Worm (Caenorhabditis elegans) whole organism, L1 larva: ENCODE measurements around the gene C07G3.15.

ENCODE experiments used
- C04F5.9 ChIP-seq: sonication (generic microtip); optimal IDR thresholded peaks from 2 replicates; lab custom pipeline; 2016; ENCODE audit warnings: missing genetic modification characterization, missing compliant biosample characterization
- C16A3.4 ChIP-seq: fragments of 150-350 bp; optimal IDR thresholded peaks from 2 replicates; lab custom pipeline; 2014; ENCODE audit warnings: missing biosample characterization, missing genetic modification characterization
- C34B4.2 ChIP-seq: sonication (generic microtip); optimal IDR thresholded peaks from 2 replicates; lab custom pipeline; 2017; ENCODE audit warnings: mild to moderate bottlenecking, missing genetic modification characterization, missing compliant biosample characterization
- Y116A8C.19 ChIP-seq: sonication (generic microtip); optimal IDR thresholded peaks from 2 replicates; lab custom pipeline; 2016; ENCODE audit warnings: missing compliant biosample characterization, missing genetic modification characterization, borderline replicate concordance
- aha-1 ChIP-seq: fragments of 150-350 bp; optimal IDR thresholded peaks from 2 replicates; lab custom pipeline; 2014; ENCODE audit warnings: missing biosample characterization, missing genetic modification characterization
- aly-2 ChIP-seq: fragments of 150-350 bp; optimal IDR thresholded peaks from 2 replicates; lab custom pipeline; 2014; ENCODE audit warnings: missing biosample characterization, missing genetic modification characterization
- ceh-8 ChIP-seq: fragments of 200-800 bp; sonication (Bioruptor generic); optimal IDR thresholded peaks from 2 replicates; lab custom pipeline; 2018; ENCODE audit warnings: mild to moderate bottlenecking, missing genetic modification characterization, moderate library complexity, missing compliant biosample characterization
- ceh-82 ChIP-seq, 3 experiments: fragments of 150-350 bp in 1 of 3; sonication (generic microtip) in 2 of 3; optimal IDR thresholded peaks; 2 replicates each; lab custom pipeline; 2014 to 2017; ENCODE audit warnings: missing biosample characterization in 3 of 3, missing genetic modification characterization in 3 of 3
- ceh-88 ChIP-seq: fragments of 200-800 bp; sonication (Bioruptor generic); IDR thresholded peaks from 2 replicates; pipeline ENCODE4 v1.3.6; 2022; ENCODE audit warnings: missing genetic modification characterization, missing compliant biosample characterization
- ces-1 ChIP-seq: fragments of 150-350 bp; optimal IDR thresholded peaks from 2 replicates; lab custom pipeline; 2014; ENCODE audit warnings: missing biosample characterization, missing genetic modification reagents, missing genetic modification characterization
- efl-1 ChIP-seq, 4 experiments: fragments of 150-350 bp; optimal IDR thresholded peaks in 3 of 4; peaks in 1 of 4; 1 replicate in 1 of 4; 2 replicates in 3 of 4; lab custom pipeline; 2014; ENCODE audit warnings: missing biosample characterization in 2 of 4, missing genetic modification characterization in 2 of 4, missing genetic modification reagents in 2 of 4
- egl-13 ChIP-seq: sonication (generic microtip); optimal IDR thresholded peaks from 2 replicates; lab custom pipeline; 2016; ENCODE audit warnings: missing genotype, missing genetic modification reagents, missing genetic modification characterization, missing compliant biosample characterization
- elt-2 ChIP-seq: sonication (generic microtip); optimal IDR thresholded peaks from 2 replicates; lab custom pipeline; 2016; ENCODE audit warnings: missing genetic modification characterization, mild to moderate bottlenecking, inconsistent platforms, missing compliant biosample characterization, missing genetic modification reagents
- ets-5 ChIP-seq: fragments of 200-800 bp; sonication (Bioruptor generic); IDR thresholded peaks from 2 replicates; pipeline ENCODE4 v1.3.6; 2022; ENCODE audit warnings: missing genetic modification characterization, missing compliant biosample characterization
- fkh-8 ChIP-seq: sonication (generic microtip); optimal IDR thresholded peaks from 2 replicates; lab custom pipeline; 2016; ENCODE audit warnings: mild to moderate bottlenecking, missing genetic modification characterization, missing compliant biosample characterization
- hpl-2 ChIP-seq: fragments of 150-350 bp; optimal IDR thresholded peaks from 2 replicates; lab custom pipeline; 2014; ENCODE audit warnings: missing biosample characterization, missing genetic modification reagents, missing genetic modification characterization
- irx-1 ChIP-seq: sonication (generic microtip); optimal IDR thresholded peaks from 2 replicates; lab custom pipeline; 2016; ENCODE audit warnings: missing genetic modification characterization, missing compliant biosample characterization
- isw-1 ChIP-seq: fragments of 200-800 bp; sonication (Bioruptor generic); IDR thresholded peaks from 2 replicates; pipeline ENCODE4 v1.3.6; 2022; ENCODE audit warnings: missing genetic modification characterization, missing compliant biosample characterization
- lin-15B ChIP-seq: fragments of 150-350 bp; sonication (generic microtip); optimal IDR thresholded peaks from 3 replicates; lab custom pipeline; 2014; ENCODE audit warnings: missing biosample characterization, missing genetic modification characterization
- lin-39 ChIP-seq: fragments of 150-350 bp; optimal IDR thresholded peaks from 2 replicates; lab custom pipeline; 2014; ENCODE audit warnings: missing biosample characterization, missing genetic modification reagents, missing genetic modification characterization
- mdl-1 ChIP-seq, 2 experiments: fragments of 150-350 bp; optimal IDR thresholded peaks; 2 replicates each; lab custom pipeline; 2014 to 2017; ENCODE audit warnings: missing biosample characterization in 2 of 2, missing genetic modification characterization in 2 of 2, inconsistent platforms in 1 of 2
- mef-2 ChIP-seq: fragments of 150-350 bp; optimal IDR thresholded peaks from 2 replicates; lab custom pipeline; 2014; ENCODE audit warnings: missing biosample characterization, missing genetic modification characterization
- nhr-11 ChIP-seq: fragments of 150-350 bp; optimal IDR thresholded peaks from 2 replicates; lab custom pipeline; 2014; ENCODE audit warnings: missing biosample characterization, missing genetic modification characterization
- nhr-237 ChIP-seq: fragments of 150-350 bp; optimal IDR thresholded peaks from 2 replicates; lab custom pipeline; 2014; ENCODE audit warnings: missing biosample characterization, missing genetic modification characterization
- nhr-47 ChIP-seq: sonication (generic microtip); optimal IDR thresholded peaks from 2 replicates; lab custom pipeline; 2016; ENCODE audit warnings: mild to moderate bottlenecking, missing genetic modification characterization, moderate library complexity, missing compliant biosample characterization
- nhr-71 ChIP-seq: sonication (generic microtip); optimal IDR thresholded peaks from 2 replicates; lab custom pipeline; 2016; ENCODE audit warnings: mild to moderate bottlenecking, missing genetic modification characterization, moderate library complexity, missing compliant biosample characterization
- nhr-85 ChIP-seq: sonication (generic microtip); peaks from one replicate; lab custom pipeline; 2016; ENCODE audit warnings: missing genetic modification characterization, inconsistent platforms, missing compliant biosample characterization
- nhr-90 ChIP-seq: sonication (generic microtip); optimal IDR thresholded peaks from 2 replicates; lab custom pipeline; 2016; ENCODE audit warnings: mild to moderate bottlenecking, missing genetic modification characterization, missing compliant biosample characterization; ENCODE audit not compliant: poor library complexity
- rnt-1 ChIP-seq: sonication (generic microtip); optimal IDR thresholded peaks from 2 replicates; lab custom pipeline; 2016; ENCODE audit warnings: mild to moderate bottlenecking, missing genetic modification characterization, moderate library complexity, missing compliant biosample characterization
- swsn-7 ChIP-seq: sonication (generic microtip); optimal IDR thresholded peaks from 2 replicates; lab custom pipeline; 2016; ENCODE audit warnings: missing genetic modification characterization, missing compliant biosample characterization
- tbx-2 ChIP-seq: sonication (generic microtip); optimal IDR thresholded peaks from 2 replicates; lab custom pipeline; 2016; ENCODE audit warnings: missing genetic modification characterization, missing compliant biosample characterization
- tlp-1 ChIP-seq: fragments of 150-350 bp; optimal IDR thresholded peaks from 2 replicates; lab custom pipeline; 2014; ENCODE audit warnings: missing biosample characterization, missing genetic modification characterization
- unc-86 ChIP-seq: sonication (generic microtip); optimal IDR thresholded peaks from 2 replicates; lab custom pipeline; 2016; ENCODE audit warnings: missing genetic modification characterization, missing compliant biosample characterization
- vab-15 ChIP-seq: sonication (generic microtip); optimal IDR thresholded peaks from 2 replicates; lab custom pipeline; 2017; ENCODE audit warnings: missing genotype, mild to moderate bottlenecking, missing genetic modification characterization, missing compliant biosample characterization
- xbp-1 ChIP-seq: sonication (generic microtip); optimal IDR thresholded peaks from 2 replicates; lab custom pipeline; 2016; ENCODE audit warnings: missing genetic modification characterization, missing compliant biosample characterization
- ztf-11 ChIP-seq, 2 experiments: sonication (generic microtip); optimal IDR thresholded peaks; 2 replicates each; lab custom pipeline; 2016 to 2017; ENCODE audit warnings: missing genetic modification characterization in 2 of 2, missing biosample characterization in 1 of 2, missing compliant biosample characterization in 1 of 2
- ztf-4 ChIP-seq: fragments of 150-350 bp; optimal IDR thresholded peaks from 2 replicates; lab custom pipeline; 2014; ENCODE audit warnings: missing biosample characterization, missing genetic modification characterization

Gene C07G3.15

ce11 chrV:3484702-3485101 lies 12.1 kb downstream of the C07G3.15 start, which contains the start of gene srbc-33:
Gene srbc-33, minus strand, starts transcription at chrV:3484802.
- TF ChIP-seq fkh-8 (tag; lab: Kevin White, UChicago) (peak; percentile 16), nhr-47 (tag; lab: Kevin White, UChicago) (no peak)

- TF ChIP-seq C04F5.9 (tag; lab: Kevin White, UChicago) (no peak), ztf-4 (tag; lab: Kevin White, UChicago) (no peak), elt-2 (peak; percentile 76), nhr-71 (tag; lab: Kevin White, UChicago) (no peak)
These were observed 14.2 kb downstream of the C07G3.15 start, which contains the start of gene lys-7 for ce11 chrV:3482550-3483002. Gene lys-7, minus strand, starts transcription at chrV:3482600.

ce11 chrV:3480346-3480745 lies 16.4 kb downstream of the C07G3.15 start, which contains the start of gene srbc-30:
Gene srbc-30, minus strand, starts transcription at chrV:3480446.
- TF ChIP-seq efl-1 (optimal IDR thresholded peaks at IDR 0.05; lab: Kevin White, UChicago), result no peak
- TF ChIP-seq efl-1 (GFP tag; optimal IDR thresholded peaks at IDR 0.05 in 1 of 2; lab: Kevin White, UChicago), result peak in 1 of 2 experiments; percentile 9
- no peak for TF ChIP-seq ets-5 (GFP tag; lab: Robert Waterston, UW)

- TF ChIP-seq lin-15B (no peak), tbx-2 (tag; lab: Kevin White, UChicago) (no peak), nhr-237 (tag; lab: Kevin White, UChicago) (no peak), efl-1 (optimal IDR thresholded peaks at IDR 0.05; lab: Kevin White, UChicago) (no peak), efl-1 (GFP tag; optimal IDR thresholded peaks at IDR 0.05 in 1 of 2; lab: Kevin White, UChicago) (peak in 1 of 2 experiments; percentile 68), egl-13 (tag; lab: Kevin White, UChicago) (no peak), C16A3.4 (tag; lab: Kevin White, UChicago) (no peak), nhr-85 (tag; lab: Kevin White, UChicago) (no peak)
These were observed 19.3 kb downstream of the C07G3.15 start, which contains the start of gene srbc-31 for ce11 chrV:3477496-3477895. Gene srbc-31, minus strand, starts transcription at chrV:3477596.

- no peak for TF ChIP-seq aly-2 (tag; lab: Kevin White, UChicago)
These were observed 20.6 kb downstream of the C07G3.15 start for ce11 chrV:3476228-3476627.

- TF ChIP-seq unc-86 (tag; lab: Kevin White, UChicago) (no peak), ztf-11 (tag; optimal IDR thresholded peaks at IDR 0.05; lab: Kevin White, UChicago) (no peak), ceh-8 (no peak), xbp-1 (tag; lab: Kevin White, UChicago) (no peak), Y116A8C.19 (tag; lab: Kevin White, UChicago) (no peak), nhr-90 (tag; lab: Kevin White, UChicago) (no peak), mef-2 (tag; lab: Kevin White, UChicago) (no peak), lin-39 (no peak), ets-5 (GFP tag; lab: Robert Waterston, UW) (no peak), hpl-2 (GFP tag; lab: Kevin White, UChicago) (no peak), irx-1 (tag; lab: Kevin White, UChicago) (no peak), vab-15 (no peak), tlp-1 (tag; lab: Kevin White, UChicago) (no peak), swsn-7 (tag; lab: Kevin White, UChicago) (no peak), ztf-4 (tag; lab: Kevin White, UChicago) (no peak), nhr-11 (tag; lab: Kevin White, UChicago) (no peak)
These were observed 21.8 kb downstream of the C07G3.15 start, which contains the start of gene oac-2 for ce11 chrV:3475021-3475420. Gene oac-2, minus strand, starts transcription at chrV:3475121.

ce11 chrV:3470782-3471181 lies 26.0 kb downstream of the C07G3.15 start, which contains the start of gene srbc-29:
Gene srbc-29, minus strand, starts transcription at chrV:3470882.
- TF ChIP-seq C34B4.2 (tag; lab: Kevin White, UChicago) (no peak), ceh-88 (GFP tag; lab: Robert Waterston, UW) (no peak), vab-15 (no peak), ces-1 (GFP tag; lab: Kevin White, UChicago) (no peak), lin-15B (no peak), ceh-82 (tag; optimal IDR thresholded peaks at IDR 0.05; lab: Kevin White, UChicago) (no peak), rnt-1 (tag; lab: Kevin White, UChicago) (no peak), isw-1 (GFP tag; lab: Robert Waterston, UW) (no peak), egl-13 (tag; lab: Kevin White, UChicago) (no peak), mdl-1 (tag; optimal IDR thresholded peaks at IDR 0.05; lab: Kevin White, UChicago) (no peak), tlp-1 (tag; lab: Kevin White, UChicago) (no peak), xbp-1 (tag; lab: Kevin White, UChicago) (no peak), aha-1 (tag; lab: Kevin White, UChicago) (no peak)
